Worm (Caenorhabditis elegans) whole organism, L2 larva: Measurements from ENCODE around the gene K01A12.2.

Source experiments
- C34F6.9 ChIP-seq: fragments of 150-350 bp; optimal IDR thresholded peaks from 2 replicates; lab custom pipeline; 2014; ENCODE audit warnings: missing biosample characterization, missing genetic modification characterization
- F13H6.1 ChIP-seq: sonication (generic microtip); optimal IDR thresholded peaks from 2 replicates; lab custom pipeline; 2016; ENCODE audit warnings: missing genetic modification characterization, missing compliant biosample characterization
- alr-1 ChIP-seq: fragments of 150-350 bp; optimal IDR thresholded peaks from 2 replicates; lab custom pipeline; 2014; ENCODE audit warnings: missing biosample characterization, missing genetic modification characterization
- aly-2 ChIP-seq: fragments of 150-350 bp; optimal IDR thresholded peaks from 2 replicates; lab custom pipeline; 2014; ENCODE audit warnings: missing biosample characterization, missing genetic modification characterization
- ceh-16 ChIP-seq: fragments of 150-350 bp; optimal IDR thresholded peaks from 2 replicates; lab custom pipeline; 2014; ENCODE audit warnings: missing biosample characterization, missing genetic modification characterization
- elt-1 ChIP-seq: fragments of 150-350 bp; optimal IDR thresholded peaks from 2 replicates; lab custom pipeline; 2014; ENCODE audit warnings: missing biosample characterization, missing genetic modification characterization
- fos-1 ChIP-seq: fragments of 150-350 bp; optimal IDR thresholded peaks from 2 replicates; lab custom pipeline; 2014; ENCODE audit warnings: missing biosample characterization, missing genetic modification characterization
- gmeb-1 ChIP-seq: fragments of 150-350 bp; optimal IDR thresholded peaks from 2 replicates; lab custom pipeline; 2014; ENCODE audit warnings: missing biosample characterization, missing genetic modification characterization
- lsy-2 ChIP-seq, 2 experiments: fragments of 150-350 bp in 1 of 2; sonication (generic microtip) in 1 of 2; optimal IDR thresholded peaks; 2 replicates each; lab custom pipeline; 2014 to 2017; ENCODE audit warnings: missing biosample characterization in 2 of 2, missing genetic modification characterization in 2 of 2
- mdl-1 ChIP-seq, 2 experiments: fragments of 150-350 bp in 1 of 2; sonication (generic microtip) in 1 of 2; optimal IDR thresholded peaks; 2 replicates each; lab custom pipeline; 2017; ENCODE audit warnings: missing biosample characterization in 2 of 2, missing genetic modification characterization in 2 of 2
- nhr-10 ChIP-seq: sonication (generic microtip); optimal IDR thresholded peaks from 2 replicates; lab custom pipeline; 2017; ENCODE audit warnings: missing biosample characterization, missing genetic modification characterization
- nhr-11 ChIP-seq: fragments of 150-350 bp; optimal IDR thresholded peaks from 2 replicates; lab custom pipeline; 2014; ENCODE audit warnings: missing biosample characterization, missing genetic modification characterization
- nhr-12 ChIP-seq: fragments of 150-350 bp; optimal IDR thresholded peaks from 2 replicates; lab custom pipeline; 2014; ENCODE audit warnings: missing biosample characterization, missing genetic modification characterization
- nhr-129 ChIP-seq: fragments of 150-350 bp; optimal IDR thresholded peaks from 2 replicates; lab custom pipeline; 2014; ENCODE audit warnings: missing biosample characterization, missing genetic modification characterization
- nhr-21 ChIP-seq: fragments of 150-350 bp; optimal IDR thresholded peaks from 2 replicates; lab custom pipeline; 2014; ENCODE audit warnings: missing biosample characterization, missing genetic modification characterization
- nhr-23 ChIP-seq: fragments of 150-350 bp; optimal IDR thresholded peaks from 2 replicates; lab custom pipeline; 2014; ENCODE audit warnings: missing biosample characterization, missing genetic modification reagents, missing genetic modification characterization
- nhr-237 ChIP-seq: fragments of 150-350 bp; optimal IDR thresholded peaks from 2 replicates; lab custom pipeline; 2014; ENCODE audit warnings: missing biosample characterization, missing genetic modification characterization
- nhr-25 ChIP-seq: fragments of 150-350 bp; sonication (generic microtip); optimal IDR thresholded peaks from 3 replicates; lab custom pipeline; 2014; ENCODE audit warnings: missing biosample characterization, missing genetic modification characterization
- peb-1 ChIP-seq: fragments of 150-350 bp; optimal IDR thresholded peaks from 2 replicates; lab custom pipeline; 2014; ENCODE audit warnings: missing biosample characterization, missing genetic modification characterization
- skn-1 ChIP-seq: sonication (generic microtip); optimal IDR thresholded peaks from 2 replicates; lab custom pipeline; 2017; ENCODE audit warnings: missing biosample characterization, missing genetic modification characterization
- sma-3 ChIP-seq: sonication (generic microtip); optimal IDR thresholded peaks from 2 replicates; lab custom pipeline; 2016; ENCODE audit warnings: missing genetic modification reagents, missing genetic modification characterization, missing compliant biosample characterization
- sma-9 ChIP-seq, 2 experiments: fragments of 150-350 bp in 1 of 2; sonication (generic microtip) in 1 of 2; optimal IDR thresholded peaks; 2 replicates each; lab custom pipeline; 2014 to 2016; ENCODE audit warnings: missing genetic modification characterization in 2 of 2, mild to moderate bottlenecking in 1 of 2, missing biosample characterization in 1 of 2, missing compliant biosample characterization in 1 of 2, missing genetic modification reagents in 1 of 2, moderate library complexity in 1 of 2
- unc-39 ChIP-seq: fragments of 150-350 bp; optimal IDR thresholded peaks from 2 replicates; lab custom pipeline; 2014; ENCODE audit warnings: missing biosample characterization, missing genetic modification characterization
- unc-55 ChIP-seq: fragments of 150-350 bp; sonication (generic microtip); optimal IDR thresholded peaks from 3 replicates; lab custom pipeline; 2014; ENCODE audit warnings: missing biosample characterization, missing genetic modification reagents, missing genetic modification characterization
- unc-62 ChIP-seq: fragments of 150-350 bp; optimal IDR thresholded peaks from 2 replicates; lab custom pipeline; 2014; ENCODE audit warnings: missing biosample characterization, missing genetic modification reagents, missing genetic modification characterization
- zag-1 ChIP-seq: fragments of 150-350 bp; optimal IDR thresholded peaks from 2 replicates; lab custom pipeline; 2014; ENCODE audit warnings: missing biosample characterization, missing genetic modification characterization
- ztf-11 ChIP-seq: sonication (generic microtip); optimal IDR thresholded peaks from 2 replicates; lab custom pipeline; 2017; ENCODE audit warnings: missing biosample characterization, missing genetic modification characterization
- ztf-4 ChIP-seq: fragments of 150-350 bp; optimal IDR thresholded peaks from 2 replicates; lab custom pipeline; 2014; ENCODE audit warnings: missing biosample characterization, missing genetic modification characterization

Gene K01A12.2

DNA sequence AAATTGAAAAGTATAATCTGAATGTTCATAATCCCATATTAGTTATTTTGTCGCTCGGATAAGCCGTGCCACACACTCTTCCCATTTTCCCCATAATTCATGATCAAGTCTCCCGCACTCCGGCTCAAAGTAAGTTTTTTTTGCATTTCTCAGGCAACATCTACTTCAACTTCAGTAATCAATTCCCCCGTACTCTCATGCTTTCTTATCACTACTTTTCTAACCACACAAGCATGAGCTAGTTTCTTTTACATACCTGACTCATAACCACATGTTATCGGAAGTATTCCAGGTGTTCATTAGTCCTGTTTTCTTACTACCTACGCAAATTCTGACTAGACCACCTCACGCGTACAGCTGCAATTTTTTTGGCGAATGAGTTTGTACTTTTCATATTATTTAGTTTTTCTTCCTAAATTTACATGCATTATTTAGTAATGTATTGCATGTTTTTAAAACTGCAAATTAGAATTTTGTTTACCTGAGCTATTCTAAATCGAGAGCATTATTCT lies 46.6 kb upstream of the K01A12.2 start:
- TF ChIP-seq F13H6.1 (tag; lab: Kevin White, UChicago) (no peak), lsy-2 (tag; optimal IDR thresholded peaks at IDR 0.05; lab: Kevin White, UChicago) (peak in 1 of 2 experiments; percentile 6), ceh-16 (tag; lab: Kevin White, UChicago) (no peak), nhr-21 (peak; percentile 9), fos-1 (peak; percentile 14)

DNA sequence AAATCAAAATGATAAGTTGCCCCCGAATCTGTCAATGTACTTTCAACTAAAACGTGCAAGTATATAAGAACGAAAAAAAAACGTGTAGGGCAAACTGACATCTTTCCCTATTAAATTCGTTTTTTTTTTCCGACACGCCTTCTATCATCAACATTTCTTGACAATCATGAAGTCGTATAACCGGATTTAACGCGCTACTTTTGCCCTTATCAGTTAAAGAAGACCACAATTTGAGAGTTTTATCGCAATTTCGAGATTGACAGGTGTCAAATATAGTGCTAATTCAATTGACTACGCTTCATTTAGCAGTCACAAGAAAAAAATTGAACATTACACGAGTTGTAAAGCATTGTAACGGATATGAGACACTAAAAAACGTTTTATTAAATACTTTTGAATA lies 46.0 kb upstream of the K01A12.2 start:
- no peak for TF ChIP-seq gmeb-1 (tag; lab: Kevin White, UChicago)
- TF ChIP-seq fos-1, result peak; percentile 80

- TF ChIP-seq sma-9 (GFP tag; optimal IDR thresholded peaks at IDR 0.05; lab: Kevin White, UChicago), result peak; percentile 58
- TF ChIP-seq sma-9 (tag; optimal IDR thresholded peaks at IDR 0.05; lab: Kevin White, UChicago), result no peak
- peak; percentile 30 for TF ChIP-seq fos-1
- no peak for TF ChIP-seq ceh-16 (tag; lab: Kevin White, UChicago)
- TF ChIP-seq F13H6.1 (tag; lab: Kevin White, UChicago), result no peak
Measured at ce11 chrX:8567823-8568314, 45.3 kb upstream of the K01A12.2 start.

DNA sequence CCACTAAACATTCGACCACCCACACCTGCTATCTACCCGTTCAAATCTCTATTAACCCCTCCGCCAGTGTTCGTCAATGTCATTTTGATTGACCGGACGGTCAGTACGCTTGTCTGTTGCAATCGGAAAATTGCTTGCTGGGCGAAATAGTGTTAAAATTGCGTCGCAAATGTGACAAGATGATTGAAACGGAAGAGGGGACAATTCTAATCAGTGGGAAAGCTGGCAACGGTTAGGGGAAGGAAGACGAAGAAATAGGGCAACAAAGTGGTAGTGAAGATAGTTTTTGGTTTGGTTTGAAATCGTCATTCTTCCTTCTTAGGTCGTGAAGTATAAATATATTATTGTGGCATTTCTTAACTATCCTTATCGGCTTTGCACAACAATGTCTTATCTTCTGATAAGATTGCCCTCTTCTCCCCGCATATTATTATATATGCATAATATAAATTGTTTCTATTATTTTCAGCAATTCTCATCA lies 44.7 kb upstream of the K01A12.2 start:
- TF ChIP-seq ceh-16 (tag; lab: Kevin White, UChicago), result peak; percentile 31
- TF ChIP-seq nhr-21, result peak; percentile 24
- no peak for TF ChIP-seq unc-62 (GFP tag; lab: Kevin White, UChicago)
- TF ChIP-seq fos-1, result peak; percentile 61
- TF ChIP-seq gmeb-1 (tag; lab: Kevin White, UChicago), result no peak

DNA sequence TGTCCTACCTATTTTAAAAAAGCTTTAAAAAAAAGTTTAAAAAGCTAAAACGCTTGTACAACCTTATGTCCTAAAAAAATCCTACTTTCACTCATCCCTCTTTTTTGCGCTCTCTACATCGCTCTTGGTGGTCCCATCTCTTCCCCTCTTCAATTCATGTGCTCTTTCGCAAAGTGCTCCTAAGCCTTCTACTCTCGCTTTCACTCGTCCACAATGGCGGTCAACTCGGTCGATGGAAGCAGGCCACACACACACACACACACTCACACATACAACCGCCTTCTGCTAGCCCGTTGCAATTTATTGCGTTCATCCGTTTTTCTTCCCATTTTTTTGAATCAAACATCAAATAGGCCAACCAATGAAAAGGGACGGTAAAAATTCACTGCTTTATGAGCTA lies 44.0 kb upstream of the K01A12.2 start:
- TF ChIP-seq nhr-129 (tag; lab: Kevin White, UChicago) (peak; percentile 22), unc-55 (peak; percentile 21), nhr-11 (tag; lab: Kevin White, UChicago) (no peak), C34F6.9 (tag; lab: Kevin White, UChicago) (peak; percentile 6), mdl-1 (tag; optimal IDR thresholded peaks at IDR 0.05; lab: Kevin White, UChicago) (peak in 1 of 2 experiments; percentile 6)
- TF ChIP-seq, all 48 proteins: peak for 4

ce11 chrX:8570997-8571517 lies 42.1 kb upstream of the K01A12.2 start, which contains the start of gene jmjd-3.1:
jmjd-3.1 (plus strand) TSS chrX:8571047.
- TF ChIP-seq sma-3 (GFP tag; lab: Kevin White, UChicago) (no peak), zag-1 (tag; lab: Kevin White, UChicago) (no peak), nhr-129 (tag; lab: Kevin White, UChicago) (no peak), nhr-10 (no peak), unc-55 (no peak), sma-9 (GFP tag; optimal IDR thresholded peaks at IDR 0.05; lab: Kevin White, UChicago) (no peak), sma-9 (tag; optimal IDR thresholded peaks at IDR 0.05; lab: Kevin White, UChicago) (no peak), gmeb-1 (tag; lab: Kevin White, UChicago) (no peak), nhr-25 (no peak)

ce11 chrX:8580217-8580616 lies 32.9 kb upstream of the K01A12.2 start, which contains the start of gene F18E9.4:
F18E9.4 (plus strand) TSS chrX:8580517.
- TF ChIP-seq nhr-12 (tag; lab: Kevin White, UChicago) (no peak), ceh-16 (tag; lab: Kevin White, UChicago) (no peak), zag-1 (tag; lab: Kevin White, UChicago) (no peak)

DNA sequence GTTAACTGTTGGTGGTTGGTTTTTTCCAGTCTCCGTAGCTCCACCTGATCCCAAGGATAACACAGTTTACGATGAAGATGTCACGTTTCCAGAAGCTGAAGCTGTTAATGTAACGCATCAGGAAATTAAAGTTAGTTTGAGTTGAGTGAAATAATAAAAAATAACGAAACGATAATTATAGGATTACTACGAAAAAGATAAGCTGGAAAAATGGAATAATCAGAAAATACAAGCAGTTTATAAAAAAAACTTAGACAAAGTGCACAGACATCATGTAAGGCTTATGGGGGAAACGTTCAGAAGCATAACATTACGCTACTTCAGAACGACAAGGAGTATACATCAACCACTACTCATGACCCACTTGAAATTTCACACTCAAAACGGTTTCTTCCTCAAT lies 31.7 kb upstream of the K01A12.2 start, which contains the start of gene F18E9.8:
Gene F18E9.8, minus strand, starts transcription at position 101 of the 400 bp plus-strand sequence.
- TF ChIP-seq elt-1 (tag; lab: Kevin White, UChicago) (no peak), nhr-12 (tag; lab: Kevin White, UChicago) (no peak), alr-1 (tag; lab: Kevin White, UChicago) (no peak), nhr-237 (tag; lab: Kevin White, UChicago) (no peak), mdl-1 (tag; optimal IDR thresholded peaks at IDR 0.05; lab: Kevin White, UChicago) (no peak), fos-1 (no peak), peb-1 (tag; lab: Kevin White, UChicago) (no peak), unc-39 (tag; lab: Kevin White, UChicago) (no peak), aly-2 (tag; lab: Kevin White, UChicago) (no peak), nhr-10 (no peak), nhr-21 (no peak), F13H6.1 (tag; lab: Kevin White, UChicago) (no peak), ztf-4 (tag; lab: Kevin White, UChicago) (no peak), ztf-11 (tag; lab: Kevin White, UChicago) (no peak), C34F6.9 (tag; lab: Kevin White, UChicago) (no peak), skn-1 (tag; lab: Kevin White, UChicago) (no peak), sma-3 (GFP tag; lab: Kevin White, UChicago) (no peak), nhr-23 (tag; lab: Kevin White, UChicago) (no peak)
